Fruit fly (Drosophila melanogaster): ENCODE data around the gene CG32263.

CG32263 gene

dm6 chr3L:3826541-3826940 lies 15.6 kb upstream of the CG32263 start (continued):
- peak; percentile 46; the same call in 1 of the 2 replicates for TF ChIP-seq klu (GFP tag; IDR thresholded peaks at IDR 0.05)
- TF ChIP-seq CG10543 (GFP tag; optimal IDR thresholded peaks at IDR 0.05), result peak; percentile 46
- peak; percentile 92 for TF ChIP-seq CG15269 (tag; optimal IDR thresholded peaks at IDR 0.05)
- peak; percentile 87 for TF ChIP-seq dysf (GFP tag; IDR thresholded peaks at IDR 0.05)
- peak; percentile 69 for TF ChIP-seq CG1529 (GFP tag; optimal IDR thresholded peaks at IDR 0.05)
- no peak for TF ChIP-seq CG8765 (GFP tag; IDR thresholded peaks at IDR 0.05)
- peak; percentile 18 for TF ChIP-seq cato (GFP tag; optimal IDR thresholded peaks at IDR 0.05; ENCODE audit: borderline replicate concordance)
- TF ChIP-seq CG30403 (GFP tag; optimal IDR thresholded peaks at IDR 0.05), result peak; percentile 76
- no peak for TF ChIP-seq knrl (GFP tag; IDR thresholded peaks at IDR 0.05; ENCODE audit: partially characterized antibody)
- no peak for TF ChIP-seq fu2 (GFP tag; optimal IDR thresholded peaks at IDR 0.05)
- TF ChIP-seq CG18619 (GFP tag; optimal IDR thresholded peaks at IDR 0.05), result peak; percentile 80
- no peak for TF ChIP-seq sima (GFP tag; optimal IDR thresholded peaks at IDR 0.05)
- no peak for TF ChIP-seq CG3995 (GFP tag; optimal IDR thresholded peaks at IDR 0.05)
- peak; percentile 61; the same call in 2 of the 3 replicates for TF ChIP-seq zfh1 (GFP tag; IDR thresholded peaks at IDR 0.05)
- peak; percentile 78 for TF ChIP-seq Xbp1 (GFP tag; optimal IDR thresholded peaks at IDR 0.05)
- TF ChIP-seq dimm (GFP tag; IDR thresholded peaks at IDR 0.05), result peak; percentile 39; the same call in 1 of the 2 replicates
- no peak for TF ChIP-seq CHES-1-like (GFP tag; optimal IDR thresholded peaks at IDR 0.05)
- peak; percentile 77; the same call in 1 of the 2 replicates for TF ChIP-seq Drgx (GFP tag; IDR thresholded peaks at IDR 0.05)
- peak; percentile 91 for TF ChIP-seq ci (GFP tag; IDR thresholded peaks at IDR 0.05)
- peak; percentile 73 for TF ChIP-seq CG34376 (GFP tag; optimal IDR thresholded peaks at IDR 0.05)
- TF ChIP-seq Tbp (GFP tag; optimal IDR thresholded peaks at IDR 0.05), result no peak
- peak; percentile 54 for TF ChIP-seq CG5180 (GFP tag; optimal IDR thresholded peaks at IDR 0.05)
- TF ChIP-seq HLH3B (GFP tag; IDR thresholded peaks at IDR 0.05), result peak; percentile 87
- TF ChIP-seq unc-4 (GFP tag; IDR thresholded peaks at IDR 0.05; ENCODE audit: partially characterized antibody), result no peak
- TF ChIP-seq fd3F (GFP tag; optimal IDR thresholded peaks at IDR 0.05), result peak; percentile 79
- TF ChIP-seq Lim3 (GFP tag; IDR thresholded peaks at IDR 0.05), result no peak
- TF ChIP-seq pita (GFP tag; optimal IDR thresholded peaks at IDR 0.05), result no peak
- TF ChIP-seq CG2712 (tag; optimal IDR thresholded peaks at IDR 0.05), result peak; percentile 88
- TF ChIP-seq CG4282 (GFP tag; optimal IDR thresholded peaks at IDR 0.05), result no peak
- TF ChIP-seq hbn (GFP tag; IDR thresholded peaks at IDR 0.05; ENCODE audit: partially characterized antibody), result no peak
- peak; percentile 88 for TF ChIP-seq CoRest (tag; optimal IDR thresholded peaks at IDR 0.05)
- TF ChIP-seq z (GFP tag; IDR thresholded peaks at IDR 0.05), result no peak
- TF ChIP-seq CG10321 (GFP tag; IDR thresholded peaks at IDR 0.05), result peak; percentile 47; the same call in 1 of the 2 replicates
- no peak for TF ChIP-seq Trl (optimal IDR thresholded peaks at IDR 0.05)
- no peak for TF ChIP-seq Trl (GFP tag; optimal IDR thresholded peaks at IDR 0.05)
- peak; percentile 55 for TF ChIP-seq CG12942 (GFP tag; optimal IDR thresholded peaks at IDR 0.05)
- peak in 1 of 2 experiments; percentile 85 for TF ChIP-seq bsh (GFP tag; optimal IDR thresholded peaks at IDR 0.05)
- peak in 1 of 3 experiments; percentile 66 for TF ChIP-seq lola (GFP tag; optimal IDR thresholded peaks at IDR 0.05)
- TF ChIP-seq CG5953 (GFP tag; IDR thresholded peaks at IDR 0.05), result peak; percentile 73
- TF ChIP-seq CG15011 (GFP tag; optimal IDR thresholded peaks at IDR 0.05), result peak; percentile 50
- TF ChIP-seq Elba2 (GFP tag; optimal IDR thresholded peaks at IDR 0.05), result no peak
- TF ChIP-seq CG3726 (GFP tag; IDR thresholded peaks at IDR 0.05), result 0 out of 3 replicates have a peak, but pooled peaks have one; percentile 50
- no peak for TF ChIP-seq Doc2 (GFP tag; IDR thresholded peaks at IDR 0.05)
- peak; percentile 82 for TF ChIP-seq CG17385 (GFP tag; optimal IDR thresholded peaks at IDR 0.05)
- peak; percentile 14 for TF ChIP-seq Mad (GFP tag; optimal IDR thresholded peaks at IDR 0.05)
- TF ChIP-seq Dfd (GFP tag; optimal IDR thresholded peaks at IDR 0.05), result no peak
- peak; percentile 64 for TF ChIP-seq CG12155 (GFP tag; optimal IDR thresholded peaks at IDR 0.05)
- no peak for TF ChIP-seq CG16813 (GFP tag; IDR thresholded peaks at IDR 0.05; ENCODE audit: partially characterized antibody)
- TF ChIP-seq CG14710 (tag; optimal IDR thresholded peaks at IDR 0.05), result peak; percentile 74
- TF ChIP-seq crp (GFP tag; optimal IDR thresholded peaks at IDR 0.05), result peak in 1 of 2 experiments; percentile 17
- TF ChIP-seq Atf3 (GFP tag; optimal IDR thresholded peaks at IDR 0.05), result no peak

All from whole organism, embryonic.